Worm (Caenorhabditis elegans) whole organism, L3 larva: ENCODE measurements around the gene C25E10.8.

ENCODE experiments used
- egl-5 ChIP-seq: fragments of 150-350 bp; optimal IDR thresholded peaks from 2 replicates; lab custom pipeline; 2017; ENCODE audit warnings: missing biosample characterization, missing genetic modification reagents, missing genetic modification characterization, inconsistent platforms
- elt-1 ChIP-seq: fragments of 150-350 bp; optimal IDR thresholded peaks from 2 replicates; lab custom pipeline; 2014; ENCODE audit warnings: missing biosample characterization, missing genetic modification characterization
- elt-3 ChIP-seq, 3 experiments: fragments of 150-350 bp in 1 of 3; sonication (generic microtip) in 2 of 3; optimal IDR thresholded peaks; 2 replicates in 2 of 3; 4 replicates in 1 of 3; lab custom pipeline; 2014 to 2017; ENCODE audit warnings: missing biosample characterization in 3 of 3, missing genetic modification characterization in 3 of 3
- jun-1 ChIP-seq: fragments of 150-350 bp; optimal IDR thresholded peaks from 2 replicates; lab custom pipeline; 2014; ENCODE audit warnings: missing biosample characterization, missing genetic modification reagents, missing genetic modification characterization
- lsy-12 ChIP-seq: sonication (generic microtip); optimal IDR thresholded peaks from 2 replicates; lab custom pipeline; 2016; ENCODE audit warnings: mild to moderate bottlenecking, missing genetic modification characterization, missing compliant biosample characterization
- nhr-28 ChIP-seq: fragments of 150-350 bp; optimal IDR thresholded peaks from 2 replicates; lab custom pipeline; 2014; ENCODE audit warnings: missing biosample characterization, missing genetic modification characterization
- nhr-77 ChIP-seq: fragments of 150-350 bp; optimal IDR thresholded peaks from 2 replicates; lab custom pipeline; 2014; ENCODE audit warnings: missing biosample characterization, missing genetic modification characterization
- sea-2 ChIP-seq: fragments of 150-350 bp; sonication (generic microtip); optimal IDR thresholded peaks from 4 replicates; lab custom pipeline; 2014; ENCODE audit warnings: missing biosample characterization, missing genetic modification reagents, missing genetic modification characterization

- TF ChIP-seq jun-1 (tag; lab: Kevin White, UChicago), result no peak
- TF ChIP-seq sea-2, result no peak
- TF ChIP-seq nhr-28 (tag; lab: Kevin White, UChicago), result no peak
- TF ChIP-seq lsy-12 (tag; lab: Kevin White, UChicago), result no peak
- no peak for TF ChIP-seq elt-3 (tag; optimal IDR thresholded peaks at IDR 0.05; lab: Kevin White, UChicago)
- TF ChIP-seq nhr-77, result no peak
- no peak for TF ChIP-seq egl-5 (tag; lab: Kevin White, UChicago)
- no peak for TF ChIP-seq elt-1 (tag; lab: Kevin White, UChicago)
Observed at ce11 chrV:9041030-9041429, 12.8 kb downstream of the C25E10.8 start, which contains the start of gene cyp-33B1.
